Fruit fly (Drosophila melanogaster): ENCODE data around the gene Ilp8.

Ilp8 gene

dm6 chr3L:16984813-16985387 is 47.0 kb downstream of the Ilp8 start (continued):
- TF ChIP-seq CG8359 (GFP tag; optimal IDR thresholded peaks at IDR 0.05; ENCODE audit: borderline replicate concordance) (no peak), Sox100B (GFP tag; optimal IDR thresholded peaks at IDR 0.05) (no peak), CG6175 (GFP tag; IDR thresholded peaks at IDR 0.05) (no peak), C15 (GFP tag; IDR thresholded peaks at IDR 0.05) (no peak), chn (GFP tag; optimal IDR thresholded peaks at IDR 0.05) (no peak), oc (tag; optimal IDR thresholded peaks at IDR 0.05) (no peak), CG16813 (GFP tag; IDR thresholded peaks at IDR 0.05; ENCODE audit: partially characterized antibody) (no peak), CG1024 (GFP tag; IDR thresholded peaks at IDR 0.05) (no peak), Xbp1 (GFP tag; optimal IDR thresholded peaks at IDR 0.05) (no peak), twi (tag; optimal IDR thresholded peaks at IDR 0.05) (no peak), CG31224 (GFP tag; IDR thresholded peaks at IDR 0.05) (peak; percentile 50; the same call in 1 of the 2 replicates), pita (GFP tag; optimal IDR thresholded peaks at IDR 0.05) (no peak)

- TF ChIP-seq Med (GFP tag) (peak; percentile 28), sd (tag; optimal IDR thresholded peaks at IDR 0.05) (peak; percentile 55), Abd-B (GFP tag; optimal IDR thresholded peaks at IDR 0.05) (no peak), GATAe (GFP tag; conservative IDR thresholded peaks at IDR 0.05) (peak; percentile 44; the same call in 1 of the 2 replicates), CG12299 (tag; optimal IDR thresholded peaks at IDR 0.05) (no peak), CG15479 (GFP tag; optimal IDR thresholded peaks at IDR 0.05) (peak; percentile 57), org-1 (GFP tag; optimal IDR thresholded peaks at IDR 0.05) (no peak), gfzf (GFP tag; optimal IDR thresholded peaks at IDR 0.05) (no peak), exex (tag; optimal IDR thresholded peaks at IDR 0.05) (peak; percentile 19), nom (GFP tag; optimal IDR thresholded peaks at IDR 0.05) (peak; percentile 21), shn (GFP tag; optimal IDR thresholded peaks at IDR 0.05) (no peak), Meics (GFP tag; optimal IDR thresholded peaks at IDR 0.05) (no peak), Pdp1 (GFP tag; optimal IDR thresholded peaks at IDR 0.05) (peak in 1 of 2 experiments; percentile 72), HmgZ (tag; optimal IDR thresholded peaks at IDR 0.05) (no peak)
Observed at dm6 chr3L:16984042-16984441, 47.8 kb downstream of the Ilp8 start.

- TF ChIP-seq dmrt11E (tag; optimal IDR thresholded peaks at IDR 0.05), result no peak
- peak; percentile 34 for TF ChIP-seq Hmr (GFP tag; optimal IDR thresholded peaks at IDR 0.05)
- no peak for TF ChIP-seq D19B (GFP tag; optimal IDR thresholded peaks at IDR 0.05)
- no peak for TF ChIP-seq CG43689 (GFP tag; IDR thresholded peaks at IDR 0.05)
- peak; percentile 72 for TF ChIP-seq Adf1 (GFP tag; IDR thresholded peaks at IDR 0.05)
- peak; percentile 56 for TF ChIP-seq sug (tag; optimal IDR thresholded peaks at IDR 0.05)
- peak; percentile 100 for TF ChIP-seq CG8359 (GFP tag; optimal IDR thresholded peaks at IDR 0.05; ENCODE audit: borderline replicate concordance)
- TF ChIP-seq yki (optimal IDR thresholded peaks at IDR 0.05), result no peak
- no peak for TF ChIP-seq CG32767 (GFP tag; IDR thresholded peaks at IDR 0.05)
- TF ChIP-seq CG14965 (GFP tag; optimal IDR thresholded peaks at IDR 0.05; ENCODE audit: borderline replicate concordance), result no peak
- 0 out of 3 replicates have a peak, but pooled peaks have one; percentile 38 for TF ChIP-seq CG34422 (GFP tag; IDR thresholded peaks at IDR 0.05)
- TF ChIP-seq Xrp1 (GFP tag; IDR thresholded peaks at IDR 0.05), result no peak
- no peak for TF ChIP-seq B-H2 (GFP tag; optimal IDR thresholded peaks at IDR 0.05)
- peak; percentile 39 for TF ChIP-seq Deaf1 (tag; optimal IDR thresholded peaks at IDR 0.05)
- 0 out of 3 replicates have a peak, but pooled peaks have one; percentile 15 for TF ChIP-seq zfh1 (GFP tag; IDR thresholded peaks at IDR 0.05)
- peak; percentile 26; the same call in 1 of the 3 replicates for TF ChIP-seq vnd (GFP tag; IDR thresholded peaks at IDR 0.05; ENCODE audit: partially characterized antibody)
- TF ChIP-seq emc (GFP tag; optimal IDR thresholded peaks at IDR 0.05), result no peak
- TF ChIP-seq pho (GFP tag; optimal IDR thresholded peaks at IDR 0.05), result no peak
- peak; percentile 29 for TF ChIP-seq Fer1 (GFP tag; optimal IDR thresholded peaks at IDR 0.05)
- TF ChIP-seq ato (GFP tag; IDR thresholded peaks at IDR 0.05; ENCODE audit: partially characterized antibody), result no peak
- TF ChIP-seq Sry-β (GFP tag; optimal IDR thresholded peaks at IDR 0.05), result no peak
- TF ChIP-seq Hsf (GFP tag; optimal IDR thresholded peaks at IDR 0.05), result no peak
- TF ChIP-seq CG31441 (GFP tag; IDR thresholded peaks at IDR 0.05), result no peak
Observed at dm6 chr3L:16981114-16981648, 50.7 kb downstream of the Ilp8 start.
